Fruit fly (Drosophila melanogaster) S2 (cell line): Measurements from ENCODE around the gene CG45307.

Source experiments
- CG8478 ChIP-seq: fragments of >200 bp; optimal IDR thresholded peaks from 2 replicates; lab custom pipeline; 2018
- CTCF ChIP-seq, 2 experiments: fragments of >200 bp; optimal IDR thresholded peaks; 2 replicates each; lab custom pipeline; 2018

dm6 chr2L:8721028-8721427 lies 30.9 kb downstream of the CG45307 start:
- no peak for TF ChIP-seq CG8478 (lab: Kevin White, UChicago)
- TF ChIP-seq CTCF (optimal IDR thresholded peaks at IDR 0.05; lab: Kevin White, UChicago), result no peak
